Worm (Caenorhabditis elegans): Measurements from ENCODE around the gene T04C9.2.
A peak's percentile ranks its signal among the peaks of the same experiment; 100 is the strongest.

T04C9.2 gene

ce11 chrIII:5943368-5944180, 48.1 kb upstream of the T04C9.2 start (continued):
- TF ChIP-seq Y55F3AM.14 (GFP tag; optimal IDR thresholded peaks at IDR 0.05) (peak; percentile 34), elt-1 (tag; optimal IDR thresholded peaks at IDR 0.05) (no peak), lin-11 (tag; optimal IDR thresholded peaks at IDR 0.05) (no peak), nhr-129 (tag; optimal IDR thresholded peaks at IDR 0.05) (peak; percentile 61), ztf-11 (tag; optimal IDR thresholded peaks at IDR 0.05) (no peak), nhr-23 (tag; optimal IDR thresholded peaks at IDR 0.05) (no peak), peb-1 (tag; optimal IDR thresholded peaks at IDR 0.05) (no peak), sma-9 (GFP tag; optimal IDR thresholded peaks at IDR 0.05) (peak; percentile 9), sma-9 (tag; optimal IDR thresholded peaks at IDR 0.05) (no peak), ZK546.5 (tag; optimal IDR thresholded peaks at IDR 0.05) (no peak), blmp-1 (tag; optimal IDR thresholded peaks at IDR 0.05; ENCODE audit: insufficient read depth) (peak; percentile 32), skn-1 (tag; optimal IDR thresholded peaks at IDR 0.05) (peak; percentile 67), mab-5 (tag; optimal IDR thresholded peaks at IDR 0.05) (no peak), elt-3 (tag; optimal IDR thresholded peaks at IDR 0.05) (no peak)

- no peak for TF ChIP-seq Y55F3AM.14 (GFP tag; optimal IDR thresholded peaks at IDR 0.05)
- TF ChIP-seq sma-3 (GFP tag; optimal IDR thresholded peaks at IDR 0.05), result peak; percentile 12
Measured at ce11 chrIII:5945865-5946264, 45.8 kb upstream of the T04C9.2 start, which contains the start of gene F25B5.5. F25B5.5 (minus strand) TSS chrIII:5946124.

ce11 chrIII:5948162-5948933, 43.3 kb upstream of the T04C9.2 start, which contains the start of the genes F25B5.6 and F25B5.3:
F25B5.6 (minus strand) TSS chrIII:5948733.
F25B5.3 (plus strand) TSS chrIII:5948883.
- TF ChIP-seq skn-1 (tag; optimal IDR thresholded peaks at IDR 0.05) (no peak), lin-39 (tag; optimal IDR thresholded peaks at IDR 0.05) (no peak), snpc-4 (tag; optimal IDR thresholded peaks at IDR 0.05) (no peak), sma-9 (GFP tag; optimal IDR thresholded peaks at IDR 0.05) (peak; percentile 8), sma-9 (tag; optimal IDR thresholded peaks at IDR 0.05) (no peak), lin-13 (GFP tag; optimal IDR thresholded peaks at IDR 0.05) (peak; percentile 20), ztf-1 (GFP tag; conservative IDR thresholded peaks at IDR 0.05) (no peak), Y55F3AM.14 (GFP tag; optimal IDR thresholded peaks at IDR 0.05) (no peak), nhr-237 (tag; optimal IDR thresholded peaks at IDR 0.05) (no peak), elt-1 (tag; optimal IDR thresholded peaks at IDR 0.05) (no peak), F13H6.1 (tag; optimal IDR thresholded peaks at IDR 0.05) (no peak), mbf-1 (tag; optimal IDR thresholded peaks at IDR 0.05) (no peak), ama-1 (optimal IDR thresholded peaks at IDR 0.05) (peak; percentile 33), nhr-77 (tag; optimal IDR thresholded peaks at IDR 0.05) (no peak), nhr-25 (tag; optimal IDR thresholded peaks at IDR 0.05) (no peak), nhr-12 (tag; optimal IDR thresholded peaks at IDR 0.05) (no peak), sma-3 (GFP tag; optimal IDR thresholded peaks at IDR 0.05) (no peak), mab-5 (tag; optimal IDR thresholded peaks at IDR 0.05) (no peak), ztf-4 (tag; optimal IDR thresholded peaks at IDR 0.05) (no peak), unc-39 (tag; optimal IDR thresholded peaks at IDR 0.05) (no peak), R02D3.7 (tag; optimal IDR thresholded peaks at IDR 0.05) (no peak), ZK546.5 (tag; optimal IDR thresholded peaks at IDR 0.05) (no peak), crh-2 (tag; optimal IDR thresholded peaks at IDR 0.05) (peak; percentile 37), sem-4 (tag; optimal IDR thresholded peaks at IDR 0.05) (no peak), ztf-11 (tag; optimal IDR thresholded peaks at IDR 0.05) (no peak), unc-55 (GFP tag; optimal IDR thresholded peaks at IDR 0.05) (peak; percentile 63), C34F6.9 (tag; optimal IDR thresholded peaks at IDR 0.05) (peak; percentile 20), dmd-4 (tag; optimal IDR thresholded peaks at IDR 0.05) (no peak), nhr-129 (tag; optimal IDR thresholded peaks at IDR 0.05) (peak; percentile 28), alr-1 (tag; optimal IDR thresholded peaks at IDR 0.05) (no peak), ceh-82 (tag; optimal IDR thresholded peaks at IDR 0.05) (no peak), nhr-11 (tag; optimal IDR thresholded peaks at IDR 0.05) (no peak), ceh-16 (tag; optimal IDR thresholded peaks at IDR 0.05) (no peak), aly-2 (tag; optimal IDR thresholded peaks at IDR 0.05) (no peak), fos-1 (tag; optimal IDR thresholded peaks at IDR 0.05) (peak; percentile 27), zag-1 (tag; optimal IDR thresholded peaks at IDR 0.05) (no peak), lsy-2 (tag; optimal IDR thresholded peaks at IDR 0.05) (peak in 1 of 2 experiments; percentile 16), nhr-23 (tag; optimal IDR thresholded peaks at IDR 0.05) (no peak), nhr-21 (tag; optimal IDR thresholded peaks at IDR 0.05) (peak; percentile 56), unc-62 (GFP tag; optimal IDR thresholded peaks at IDR 0.05) (no peak), gmeb-1 (tag; optimal IDR thresholded peaks at IDR 0.05) (peak; percentile 34), nhr-6 (tag; optimal IDR thresholded peaks at IDR 0.05) (no peak), blmp-1 (tag; optimal IDR thresholded peaks at IDR 0.05; ENCODE audit: insufficient read depth) (no peak), egl-27 (tag; optimal IDR thresholded peaks at IDR 0.05) (no peak)

All from whole organism, L2 larva.